Fruit fly (Drosophila melanogaster) whole organism: ENCODE results near the gene Jupiter.

Experiments used
- CG8478 ChIP-seq: fragments of >200 bp; optimal IDR thresholded peaks from 2 replicates; lab custom pipeline; 2018; ENCODE audit warnings: inconsistent platforms
- Dll ChIP-seq: fragments of >200 bp; optimal IDR thresholded peaks from 2 replicates; lab custom pipeline; 2017
- EcR ChIP-seq, 2 experiments: fragments of >200 bp; optimal IDR thresholded peaks; 2 replicates each; lab custom pipeline; 2017; ENCODE audit warnings: missing biosample characterization in 2 of 2, missing genetic modification characterization in 2 of 2, missing genetic modification reagents in 2 of 2
- pan ChIP-seq: fragments of >200 bp; optimal IDR thresholded peaks from 2 replicates; lab custom pipeline; 2017
- psq ChIP-seq: fragments of >200 bp; optimal IDR thresholded peaks from 2 replicates; lab custom pipeline; 2017
- usp ChIP-seq: fragments of >200 bp; optimal IDR thresholded peaks from 2 replicates; lab custom pipeline; 2017; ENCODE audit warnings: missing biosample characterization, missing genetic modification characterization, mixed read lengths

- TF ChIP-seq EcR (GFP tag; optimal IDR thresholded peaks at IDR 0.05; lab: Kevin White, UChicago), result no peak
- no peak for TF ChIP-seq pan
- no peak for TF ChIP-seq psq (lab: Kevin White, UChicago)
- no peak for TF ChIP-seq usp (GFP tag; lab: Kevin White, UChicago)
- no peak for TF ChIP-seq CG8478
- no peak for TF ChIP-seq Dll (lab: Kevin White, UChicago)
These were observed 45.8 kb upstream of the Jupiter start for dm6 chr3R:11665508-11665907.
